Fruit fly (Drosophila melanogaster) whole organism, embryonic: ENCODE measurements around the gene Adgf-D.

ENCODE experiments used
- Abd-B ChIP-seq: fragments of 200-800 bp; sonication (Bioruptor generic); optimal IDR thresholded peaks from 2 replicates; lab custom pipeline; 2018; ENCODE audit warnings: missing biosample characterization, mild to moderate bottlenecking, missing genetic modification characterization, moderate library complexity
- Antp ChIP-seq: fragments of 200-800 bp; sonication (Bioruptor generic); optimal IDR thresholded peaks from 3 replicates; lab custom pipeline; 2016; ENCODE audit warnings: missing biosample characterization, missing genetic modification characterization
- Atf3 ChIP-seq: fragments of 200-800 bp; sonication (Bioruptor generic); optimal IDR thresholded peaks from 3 replicates; lab custom pipeline; 2016; ENCODE audit warnings: missing biosample characterization, missing genetic modification characterization
- C15 ChIP-seq: fragments of 200-800 bp; sonication (Bioruptor generic); IDR thresholded peaks from 3 replicates; pipeline ENCODE4 v1.3.6; 2022; ENCODE audit warnings: missing biosample characterization, missing genetic modification characterization
- CG13424 ChIP-seq: fragments of 200-800 bp; sonication (Bioruptor generic); optimal IDR thresholded peaks from 2 replicates; lab custom pipeline; 2019; ENCODE audit warnings: missing biosample characterization, mild to moderate bottlenecking, missing genetic modification characterization, moderate library complexity
- CG14014 ChIP-seq: fragments of 200-800 bp; sonication (Bioruptor generic); IDR thresholded peaks from 2 replicates; pipeline ENCODE4 v1.3.6; 2022; ENCODE audit warnings: missing biosample characterization, missing genetic modification characterization
- CG14441 ChIP-seq: fragments of 200-800 bp; sonication (Bioruptor generic); IDR thresholded peaks from 2 replicates; pipeline ENCODE4 v1.3.6; 2022; ENCODE audit warnings: missing biosample characterization, missing genetic modification characterization
- CG1647 ChIP-seq: fragments of 200-800 bp; sonication (Bioruptor generic); optimal IDR thresholded peaks from 3 replicates; lab custom pipeline; 2016; ENCODE audit warnings: missing biosample characterization, missing genetic modification characterization
- CG17328 ChIP-seq: fragments of 200-800 bp; sonication (Bioruptor generic); IDR thresholded peaks from 2 replicates; pipeline ENCODE4 v1.3.6; 2022; ENCODE audit warnings: missing biosample characterization, missing genetic modification characterization
- CG2120 ChIP-seq: fragments of 200-800 bp; sonication (Bioruptor generic); optimal IDR thresholded peaks from 3 replicates; lab custom pipeline; 2016; ENCODE audit warnings: missing biosample characterization, missing genetic modification characterization
- CG30403 ChIP-seq: fragments of 200-800 bp; sonication (Bioruptor generic); optimal IDR thresholded peaks from 3 replicates; lab custom pipeline; 2016; ENCODE audit warnings: missing biosample characterization, missing genetic modification characterization
- CG31224 ChIP-seq: fragments of 200-800 bp; sonication (Bioruptor generic); IDR thresholded peaks from 2 replicates; pipeline ENCODE4 v1.3.6; 2022; ENCODE audit warnings: missing biosample characterization, missing genetic modification characterization
- CG3726 ChIP-seq: fragments of 200-800 bp; sonication (Bioruptor generic); IDR thresholded peaks from 3 replicates; pipeline ENCODE4, ENCODE4 v1.3.6; 2022; ENCODE audit warnings: missing biosample characterization, missing genetic modification characterization
- CG5245 ChIP-seq: fragments of 200-800 bp; sonication (Bioruptor generic); optimal IDR thresholded peaks from 3 replicates; lab custom pipeline; 2016; ENCODE audit warnings: missing biosample characterization, missing genetic modification characterization
- CG6683 ChIP-seq: fragments of 200-800 bp; sonication (Bioruptor generic); optimal IDR thresholded peaks from 2 replicates; lab custom pipeline; 2017; ENCODE audit warnings: missing biosample characterization, mild to moderate bottlenecking, missing genetic modification characterization, missing genetic modification reagents
- CG7556 ChIP-seq: fragments of 200-800 bp; sonication (Bioruptor generic); optimal IDR thresholded peaks from 2 replicates; lab custom pipeline; 2017; ENCODE audit warnings: missing biosample characterization, mild to moderate bottlenecking, missing genetic modification characterization
- CG7963 ChIP-seq: fragments of 200-800 bp; sonication (Bioruptor generic); IDR thresholded peaks from 3 replicates; pipeline ENCODE4 v1.3.6; 2022; ENCODE audit warnings: missing biosample characterization, missing genetic modification characterization; ENCODE audit not compliant: partially characterized antibody
- CG8281 ChIP-seq: fragments of 200-800 bp; sonication (Bioruptor generic); optimal IDR thresholded peaks from 2 replicates; lab custom pipeline; 2018; ENCODE audit warnings: missing biosample characterization, mild to moderate bottlenecking, missing genetic modification characterization, moderate library complexity
- Dll ChIP-seq: fragments of 200-800 bp; sonication (Bioruptor generic); IDR thresholded peaks from 4 replicates; pipeline ENCODE4 v1.3.6; 2022; ENCODE audit warnings: missing biosample characterization, missing genetic modification characterization; ENCODE audit not compliant: partially characterized antibody
- H15 ChIP-seq: fragments of 200-800 bp; sonication (Bioruptor generic); IDR thresholded peaks from 3 replicates; pipeline ENCODE4 v1.3.6; 2022; ENCODE audit warnings: missing biosample characterization, missing genetic modification characterization
- H2.0 ChIP-seq: fragments of 200-800 bp; sonication (Bioruptor generic); IDR thresholded peaks from 2 replicates; pipeline ENCODE4 v1.3.6; 2022; ENCODE audit warnings: missing biosample characterization, missing genetic modification characterization
- HLH4C ChIP-seq: fragments of 200-800 bp; sonication (Bioruptor generic); IDR thresholded peaks from 3 replicates; pipeline ENCODE4 v1.3.6; 2022; ENCODE audit warnings: missing biosample characterization, missing genetic modification characterization; ENCODE audit not compliant: partially characterized antibody
- NC2α ChIP-seq: fragments of 200-800 bp; sonication (Bioruptor generic); optimal IDR thresholded peaks from 2 replicates; lab custom pipeline; 2016; ENCODE audit warnings: missing biosample characterization, missing genetic modification characterization
- NfI ChIP-seq: fragments of 200-800 bp; sonication (Bioruptor generic); optimal IDR thresholded peaks from 3 replicates; lab custom pipeline; 2018; ENCODE audit warnings: missing biosample characterization, mild to moderate bottlenecking, missing genetic modification characterization, moderate library complexity
- Sry-β ChIP-seq: fragments of 200-800 bp; sonication (Bioruptor generic); optimal IDR thresholded peaks from 2 replicates; lab custom pipeline; 2018; ENCODE audit warnings: missing biosample characterization, mild to moderate bottlenecking, missing genetic modification characterization, moderate library complexity
- Sry-δ ChIP-seq: fragments of 200-800 bp; sonication (Bioruptor generic); optimal IDR thresholded peaks from 2 replicates; lab custom pipeline; 2016; ENCODE audit warnings: missing biosample characterization, missing genetic modification characterization
- bigmax ChIP-seq: fragments of 200-800 bp; sonication (Bioruptor generic); optimal IDR thresholded peaks from 2 replicates; lab custom pipeline; 2018; ENCODE audit warnings: missing biosample characterization, mild to moderate bottlenecking, missing genetic modification characterization
- caup ChIP-seq: fragments of 200-800 bp; sonication (Bioruptor generic); optimal IDR thresholded peaks from 3 replicates; lab custom pipeline; 2017; ENCODE audit warnings: missing biosample characterization, mild to moderate bottlenecking, missing genetic modification characterization, moderate library complexity; ENCODE audit not compliant: severe bottlenecking
- chinmo ChIP-seq: fragments of 200-800 bp; sonication (Bioruptor generic); IDR thresholded peaks from 4 replicates; pipeline ENCODE4 v1.3.6; 2022; ENCODE audit warnings: missing biosample characterization, missing genetic modification characterization; ENCODE audit not compliant: partially characterized antibody
- da ChIP-seq: fragments of 200-800 bp; sonication (Bioruptor generic); optimal IDR thresholded peaks from 2 replicates; lab custom pipeline; 2016; ENCODE audit warnings: missing biosample characterization, missing genetic modification characterization
- dan ChIP-seq: fragments of 200-800 bp; sonication (Bioruptor generic); IDR thresholded peaks from 2 replicates; pipeline ENCODE4 v1.3.6; 2022; ENCODE audit warnings: missing biosample characterization, missing genetic modification characterization
- disco-r ChIP-seq: fragments of 200-800 bp; sonication (Bioruptor generic); optimal IDR thresholded peaks from 2 replicates; lab custom pipeline; 2016; ENCODE audit warnings: missing biosample characterization, missing genetic modification characterization
- dpn ChIP-seq, 2 experiments: fragments of 200-800 bp; sonication (Bioruptor generic); optimal IDR thresholded peaks; 3 replicates each; lab custom pipeline; 2016; ENCODE audit warnings: missing biosample characterization in 2 of 2, missing genetic modification characterization in 2 of 2
- hb ChIP-seq: fragments of 200-800 bp; sonication (Bioruptor generic); IDR thresholded peaks from 3 replicates; pipeline ENCODE4 v1.3.6; 2022; ENCODE audit warnings: missing biosample characterization, missing genetic modification characterization; ENCODE audit not compliant: partially characterized antibody
- luna ChIP-seq: fragments of 200-800 bp; sonication (Bioruptor generic); optimal IDR thresholded peaks from 2 replicates; lab custom pipeline; 2016; ENCODE audit warnings: missing biosample characterization, missing genetic modification characterization
- mld ChIP-seq: fragments of 200-800 bp; sonication (Bioruptor generic); IDR thresholded peaks from 3 replicates; pipeline ENCODE4 v1.3.6; 2022; ENCODE audit warnings: missing biosample characterization, missing genetic modification characterization; ENCODE audit not compliant: partially characterized antibody
- org-1 ChIP-seq: fragments of 200-800 bp; sonication (Bioruptor generic); optimal IDR thresholded peaks from 2 replicates; lab custom pipeline; 2017; ENCODE audit warnings: missing biosample characterization, missing genetic modification characterization
- otp ChIP-seq: fragments of 200-800 bp; sonication (Bioruptor generic); IDR thresholded peaks from 3 replicates; pipeline ENCODE4, ENCODE4 v1.3.6; 2022; ENCODE audit warnings: missing biosample characterization, missing genetic modification characterization
- p53 ChIP-seq: fragments of 200-800 bp; sonication (Bioruptor generic); optimal IDR thresholded peaks from 2 replicates; lab custom pipeline; 2016; ENCODE audit warnings: missing biosample characterization, missing genetic modification characterization
- pb ChIP-seq: fragments of 200-800 bp; sonication (Bioruptor generic); optimal IDR thresholded peaks from 3 replicates; lab custom pipeline; 2016; ENCODE audit warnings: missing biosample characterization, missing genetic modification characterization
- prd ChIP-seq, 3 experiments: fragments of >200 bp in 2 of 3; fragments of 200-800 bp in 1 of 3; sonication (Bioruptor generic) in 1 of 3; optimal IDR thresholded peaks in 2 of 3; IDR thresholded peaks in 1 of 3; 2 replicates in 2 of 3; 3 replicates in 1 of 3; pipeline versions ENCODE4 v1.3.6 to Lab custom; 2017 to 2022; ENCODE audit warnings: missing biosample characterization in 1 of 3, missing genetic modification characterization in 1 of 3
- ranshi ChIP-seq: fragments of 200-800 bp; sonication (Bioruptor generic); IDR thresholded peaks from 2 replicates; pipeline ENCODE4 v1.3.6; 2022; ENCODE audit warnings: missing biosample characterization, missing genetic modification characterization
- repo ChIP-seq: fragments of 200-800 bp; sonication (Bioruptor generic); optimal IDR thresholded peaks from 2 replicates; lab custom pipeline; 2016; ENCODE audit warnings: missing biosample characterization, missing genetic modification characterization
- row ChIP-seq: fragments of 200-800 bp; sonication (Bioruptor generic); IDR thresholded peaks from 3 replicates; pipeline ENCODE4 v1.3.6; 2022; ENCODE audit warnings: missing biosample characterization, missing genetic modification characterization
- sc ChIP-seq, 3 experiments: fragments of >200 bp in 2 of 3; fragments of 200-800 bp in 1 of 3; sonication (Bioruptor generic) in 1 of 3; optimal IDR thresholded peaks; 2 replicates in 2 of 3; 3 replicates in 1 of 3; lab custom pipeline; 2017; ENCODE audit warnings: mild to moderate bottlenecking in 1 of 3, missing biosample characterization in 1 of 3, missing genetic modification characterization in 1 of 3, missing genetic modification reagents in 1 of 3
- seq ChIP-seq: fragments of 200-800 bp; sonication (Bioruptor generic); IDR thresholded peaks from 2 replicates; pipeline ENCODE4 v1.3.6; 2022; ENCODE audit warnings: missing biosample characterization, missing genetic modification characterization
- tll ChIP-seq, 2 experiments: fragments of 200-800 bp in 1 of 2; fragments of >200 bp in 1 of 2; sonication (Bioruptor generic) in 1 of 2; optimal IDR thresholded peaks; 2 replicates each; lab custom pipeline; 2017 to 2019; ENCODE audit warnings: missing biosample characterization in 2 of 2, missing genetic modification characterization in 2 of 2, mild to moderate bottlenecking in 1 of 2, moderate library complexity in 1 of 2
- trh ChIP-seq: fragments of 200-800 bp; sonication (Bioruptor generic); optimal IDR thresholded peaks from 2 replicates; lab custom pipeline; 2016; ENCODE audit warnings: missing biosample characterization, missing genetic modification characterization
- vfl ChIP-seq: fragments of 200-800 bp; sonication (Bioruptor generic); optimal IDR thresholded peaks from 2 replicates; lab custom pipeline; 2016; ENCODE audit warnings: missing biosample characterization, missing genetic modification characterization
- zfh1 ChIP-seq: fragments of 200-800 bp; sonication (Bioruptor generic); IDR thresholded peaks from 3 replicates; pipeline ENCODE4 v1.3.6; 2022; ENCODE audit warnings: missing biosample characterization, missing genetic modification characterization

The Adgf-D gene

DNA sequence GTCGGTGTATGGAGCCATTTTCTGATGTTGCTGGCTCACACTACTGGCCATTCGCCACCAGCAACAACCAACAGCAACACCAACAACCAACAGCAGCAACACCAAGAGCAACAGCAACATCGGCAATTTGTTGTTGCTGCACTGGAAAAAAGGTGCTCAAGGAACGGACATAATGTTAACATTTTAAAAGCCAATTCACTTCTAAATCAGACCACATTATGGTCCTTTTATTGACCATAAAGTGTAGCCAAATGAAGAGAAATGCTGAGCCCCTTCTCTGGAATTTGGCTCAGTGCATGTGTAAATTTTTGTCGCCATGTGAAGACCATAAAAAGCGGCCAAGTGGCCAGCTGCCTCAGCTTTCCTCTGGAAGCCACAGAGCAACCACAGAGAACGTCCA is 11.6 kb upstream of the Adgf-D start (continued):
- TF ChIP-seq Sry-δ (GFP tag; lab: Kevin White, UChicago) (no peak), CG7556 (GFP tag; lab: Kevin White, UChicago) (peak; percentile 27), Sry-β (GFP tag; lab: Kevin White, UChicago) (no peak), bigmax (no peak), repo (GFP tag; lab: Kevin White, UChicago) (no peak), ranshi (GFP tag; lab: Robert Waterston, UW) (peak; percentile 41; the same call in 1 of the 2 replicates), prd (optimal IDR thresholded peaks at IDR 0.05; lab: Kevin White, UChicago) (no peak), prd (GFP tag; IDR thresholded peaks at IDR 0.05; lab: Robert Waterston, UW) (peak; percentile 60; the same call in 2 of the 3 replicates), org-1 (no peak), chinmo (GFP tag; lab: Robert Waterston, UW) (no peak), CG8281 (tag; lab: Kevin White, UChicago) (no peak), CG7963 (GFP tag; lab: Robert Waterston, UW) (no peak), pb (GFP tag; lab: Kevin White, UChicago) (peak; percentile 44), CG13424 (tag; lab: Kevin White, UChicago) (peak; percentile 5), p53 (GFP tag; lab: Kevin White, UChicago) (no peak), NfI (GFP tag; lab: Kevin White, UChicago) (no peak), seq (GFP tag; lab: Robert Waterston, UW) (no peak), C15 (GFP tag; lab: Robert Waterston, UW) (no peak), da (GFP tag; lab: Kevin White, UChicago) (no peak), disco-r (GFP tag; lab: Kevin White, UChicago) (no peak), CG1647 (peak; percentile 32), dpn (GFP tag; optimal IDR thresholded peaks at IDR 0.05; lab: Kevin White, UChicago) (no peak), tll (GFP tag; optimal IDR thresholded peaks at IDR 0.05; lab: Kevin White, UChicago) (no peak), row (peak; percentile 46; the same call in 2 of the 3 replicates), Dll (GFP tag; lab: Robert Waterston, UW) (no peak), CG5245 (no peak), CG14014 (GFP tag; lab: Robert Waterston, UW) (peak; percentile 31; the same call in 1 of the 2 replicates), mld (GFP tag; lab: Robert Waterston, UW) (no peak), Atf3 (GFP tag; lab: Kevin White, UChicago) (no peak), CG2120 (GFP tag; lab: Kevin White, UChicago) (no peak), HLH4C (GFP tag; lab: Robert Waterston, UW) (no peak), CG3726 (GFP tag; lab: Robert Waterston, UW) (no peak), hb (GFP tag; lab: Robert Waterston, UW) (no peak), otp (GFP tag; lab: Robert Waterston, UW) (no peak), Antp (GFP tag; lab: Kevin White, UChicago) (peak; percentile 59), CG14441 (GFP tag; lab: Robert Waterston, UW) (peak; percentile 47), sc (optimal IDR thresholded peaks at IDR 0.05; lab: Kevin White, UChicago) (no peak), sc (GFP tag; optimal IDR thresholded peaks at IDR 0.05; lab: Kevin White, UChicago) (no peak), caup (no peak), dan (no peak), CG30403 (peak; percentile 51), NC2α (GFP tag; lab: Kevin White, UChicago) (no peak), Abd-B (GFP tag; lab: Kevin White, UChicago) (peak; percentile 21), CG31224 (no peak), luna (no peak), H15 (GFP tag; lab: Robert Waterston, UW) (peak; percentile 45; the same call in 1 of the 3 replicates), vfl (GFP tag; lab: Kevin White, UChicago) (no peak), CG17328 (GFP tag; lab: Robert Waterston, UW) (peak; percentile 60), CG6683 (GFP tag; lab: Kevin White, UChicago) (no peak), zfh1 (peak; percentile 18; the same call in 1 of the 3 replicates), H2.0 (GFP tag; lab: Robert Waterston, UW) (peak; percentile 45; the same call in 1 of the 2 replicates), trh (no peak)
